Fruit fly (Drosophila melanogaster) whole organism, prepupa: ENCODE measurements around the gene CG42591.

Experiments used
- Blimp-1 ChIP-seq: fragments of 200-800 bp; sonication (Bioruptor generic); optimal IDR thresholded peaks from 3 replicates; lab custom pipeline; 2017; ENCODE audit warnings: missing biosample characterization, missing genetic modification characterization, mild to moderate bottlenecking, moderate library complexity, missing genetic modification reagents
- CG11762 ChIP-seq: fragments of 200-800 bp; sonication (Bioruptor generic); optimal IDR thresholded peaks from 3 replicates; lab custom pipeline; 2016; ENCODE audit warnings: missing biosample characterization, missing genetic modification characterization; ENCODE audit not compliant: insufficient read depth
- CG1621 ChIP-seq: fragments of 200-800 bp; sonication (Bioruptor generic); optimal IDR thresholded peaks from 3 replicates; lab custom pipeline; 2018; ENCODE audit warnings: missing biosample characterization, mild to moderate bottlenecking, missing genetic modification characterization
- CG6163 ChIP-seq: fragments of 200-800 bp; sonication (Bioruptor generic); IDR thresholded peaks from 3 replicates; pipeline ENCODE4 v1.3.6; 2022; ENCODE audit warnings: missing biosample characterization, missing genetic modification characterization
- Gug ChIP-seq: fragments of 200-800 bp; sonication (Bioruptor generic); IDR thresholded peaks from 2 replicates; pipeline ENCODE4 v1.3.6; 2022; ENCODE audit warnings: missing biosample characterization, missing genetic modification characterization
- eg ChIP-seq: fragments of 200-800 bp; sonication (Bioruptor generic); IDR thresholded peaks from 3 replicates; pipeline ENCODE4 v1.3.6; 2022; ENCODE audit warnings: missing biosample characterization, missing genetic modification characterization
- esn ChIP-seq: fragments of 200-800 bp; sonication (Bioruptor generic); optimal IDR thresholded peaks from 2 replicates; lab custom pipeline; 2016; ENCODE audit warnings: missing biosample characterization, mild to moderate bottlenecking, missing genetic modification characterization, moderate library complexity
- pdm3 ChIP-seq: fragments of 200-800 bp; sonication (Bioruptor generic); optimal IDR thresholded peaks from 3 replicates; lab custom pipeline; 2016; ENCODE audit warnings: missing biosample characterization, missing genetic modification characterization

DNA sequence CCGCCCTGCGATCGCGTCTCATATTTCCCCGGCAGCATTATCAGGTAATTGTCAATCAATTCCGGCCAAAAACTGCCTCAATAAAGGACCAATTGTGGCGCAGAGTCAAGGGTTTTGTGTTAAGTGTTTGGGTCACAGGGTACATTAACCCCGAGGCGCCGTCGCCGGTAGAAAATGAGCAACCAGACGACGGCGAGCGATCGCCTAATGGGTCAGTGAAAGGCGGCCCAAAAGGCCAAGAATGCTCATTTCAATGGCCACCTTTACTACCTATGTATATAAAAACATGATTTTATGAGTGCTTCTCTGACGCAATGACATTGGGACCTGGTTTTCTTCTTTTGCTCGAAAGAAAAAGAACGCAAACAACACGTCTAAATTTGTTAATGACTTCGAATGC, 9.8 kb upstream of the CG42591 start:
- no peak for TF ChIP-seq Blimp-1 (GFP tag; lab: Kevin White, UChicago)
- TF ChIP-seq CG11762 (GFP tag; lab: Kevin White, UChicago): no peak
- TF ChIP-seq CG6163 (GFP tag; lab: Robert Waterston, UW): no peak
- no peak for TF ChIP-seq Gug (GFP tag; lab: Robert Waterston, UW)
- no peak for TF ChIP-seq eg
- no peak for TF ChIP-seq CG1621
- no peak for TF ChIP-seq esn
- TF ChIP-seq pdm3 (GFP tag; lab: Kevin White, UChicago): no peak
